Fruit fly (Drosophila melanogaster) whole organism, embryonic: ENCODE measurements around the gene CG11997.
A peak's percentile ranks its signal among the peaks of the same experiment; 100 is the strongest.

Experiments
- BEAF-32 ChIP-seq: fragments of 200-800 bp; sonication (Bioruptor generic); optimal IDR thresholded peaks from 3 replicates; lab custom pipeline; 2017; ENCODE audit warnings: missing biosample characterization, missing genetic modification characterization, mild to moderate bottlenecking, moderate library complexity, missing genetic modification reagents
- Bteb2 ChIP-seq: fragments of 200-800 bp; sonication (Bioruptor generic); optimal IDR thresholded peaks from 2 replicates; lab custom pipeline; 2016; ENCODE audit warnings: missing biosample characterization, missing genetic modification characterization
- C15 ChIP-seq: fragments of 200-800 bp; sonication (Bioruptor generic); IDR thresholded peaks from 3 replicates; pipeline ENCODE4 v1.3.6; 2022; ENCODE audit warnings: missing biosample characterization, missing genetic modification characterization
- CG10431 ChIP-seq: fragments of 200-800 bp; sonication (Bioruptor generic); optimal IDR thresholded peaks from 3 replicates; lab custom pipeline; 2018; ENCODE audit warnings: missing biosample characterization, mild to moderate bottlenecking, missing genetic modification characterization
- CG10959 ChIP-seq: fragments of 200-800 bp; sonication (Bioruptor generic); IDR thresholded peaks from 2 replicates; pipeline ENCODE4 v1.3.6; 2022; ENCODE audit warnings: missing biosample characterization, missing genetic modification characterization
- CG11093 ChIP-seq: fragments of 200-800 bp; sonication (Bioruptor generic); IDR thresholded peaks from 3 replicates; pipeline ENCODE4 v1.3.6; 2022; ENCODE audit warnings: missing biosample characterization, missing genetic modification characterization
- CG13424 ChIP-seq: fragments of 200-800 bp; sonication (Bioruptor generic); optimal IDR thresholded peaks from 2 replicates; lab custom pipeline; 2019; ENCODE audit warnings: missing biosample characterization, mild to moderate bottlenecking, missing genetic modification characterization, moderate library complexity
- CG17186 ChIP-seq: fragments of 200-800 bp; sonication (Bioruptor generic); optimal IDR thresholded peaks from 3 replicates; lab custom pipeline; 2017; ENCODE audit warnings: missing biosample characterization, missing genetic modification reagents, missing genetic modification characterization
- CG18619 ChIP-seq: fragments of 200-800 bp; sonication (Bioruptor generic); optimal IDR thresholded peaks from 3 replicates; lab custom pipeline; 2017; ENCODE audit warnings: missing biosample characterization, mild to moderate bottlenecking, missing genetic modification characterization
- CG2889 ChIP-seq: fragments of 200-800 bp; sonication (Bioruptor generic); IDR thresholded peaks from 3 replicates; pipeline ENCODE4 v1.3.6; 2022; ENCODE audit warnings: missing biosample characterization, missing genetic modification characterization
- CG30020 ChIP-seq: fragments of 200-800 bp; optimal IDR thresholded peaks from 2 replicates; lab custom pipeline; 2019; ENCODE audit warnings: missing biosample characterization, mild to moderate bottlenecking, missing genetic modification characterization, moderate library complexity
- CG31441 ChIP-seq: fragments of 200-800 bp; sonication (Bioruptor generic); IDR thresholded peaks from 2 replicates; pipeline ENCODE4 v1.3.6; 2022; ENCODE audit warnings: missing biosample characterization, missing genetic modification characterization
- CG32772 ChIP-seq: fragments of 200-800 bp; sonication (Bioruptor generic); IDR thresholded peaks from 2 replicates; pipeline ENCODE4 v1.3.6; 2022; ENCODE audit warnings: missing biosample characterization, missing genetic modification characterization
- CG3995 ChIP-seq: fragments of 200-800 bp; sonication (Bioruptor generic); optimal IDR thresholded peaks from 3 replicates; lab custom pipeline; 2016; ENCODE audit warnings: missing biosample characterization, missing genetic modification characterization
- CG5953 ChIP-seq: fragments of 200-800 bp; sonication (Bioruptor generic); IDR thresholded peaks from 2 replicates; pipeline ENCODE4 v1.3.6; 2022; ENCODE audit warnings: missing biosample characterization, missing genetic modification characterization
- CG7786 ChIP-seq: fragments of 200-800 bp; sonication (Bioruptor generic); optimal IDR thresholded peaks from 2 replicates; lab custom pipeline; 2016; ENCODE audit warnings: missing biosample characterization, missing genetic modification characterization
- CG8089 ChIP-seq: fragments of 200-800 bp; sonication (Bioruptor generic); optimal IDR thresholded peaks from 3 replicates; lab custom pipeline; 2016; ENCODE audit warnings: missing biosample characterization, missing genetic modification characterization
- CG9797 ChIP-seq: fragments of 200-800 bp; sonication (Bioruptor generic); optimal IDR thresholded peaks from 3 replicates; lab custom pipeline; 2018; ENCODE audit warnings: missing biosample characterization, mild to moderate bottlenecking, missing genetic modification characterization
- Chrac-16 ChIP-seq: fragments of 200-800 bp; sonication (Bioruptor generic); optimal IDR thresholded peaks from 3 replicates; lab custom pipeline; 2016; ENCODE audit warnings: missing biosample characterization, missing genetic modification characterization
- CkIIα-i1 ChIP-seq: fragments of 200-800 bp; sonication (Bioruptor generic); IDR thresholded peaks from 2 replicates; pipeline ENCODE4 v1.3.6; 2022; ENCODE audit warnings: missing biosample characterization, missing genetic modification characterization
- D19B ChIP-seq: fragments of 200-800 bp; sonication (Bioruptor generic); optimal IDR thresholded peaks from 2 replicates; lab custom pipeline; 2017; ENCODE audit warnings: missing biosample characterization, mild to moderate bottlenecking, missing genetic modification characterization
- Dbx ChIP-seq: fragments of 200-800 bp; sonication (Bioruptor generic); IDR thresholded peaks from 3 replicates; pipeline ENCODE4 v1.3.6; 2022; ENCODE audit warnings: missing biosample characterization, missing genetic modification characterization
- Dfd ChIP-seq, 2 experiments: fragments of >200 bp; optimal IDR thresholded peaks; 2 replicates each; lab custom pipeline; 2017; ENCODE audit warnings: missing biosample characterization in 2 of 2, missing genetic modification characterization in 2 of 2
- Ets65A ChIP-seq: fragments of 200-800 bp; sonication (Bioruptor generic); peaks from one replicate; lab custom pipeline; 2016; ENCODE audit warnings: missing biosample characterization, missing genetic modification characterization
- Lhr ChIP-seq: fragments of 200-800 bp; sonication (Bioruptor generic); optimal IDR thresholded peaks from 3 replicates; lab custom pipeline; 2017; ENCODE audit warnings: mild to moderate bottlenecking, missing biosample characterization, missing genetic modification reagents, missing genetic modification characterization
- Neu2 ChIP-seq: fragments of 200-800 bp; sonication (Bioruptor generic); optimal IDR thresholded peaks from 3 replicates; lab custom pipeline; 2016; ENCODE audit warnings: missing biosample characterization, missing genetic modification characterization, borderline replicate concordance
- Opbp ChIP-seq: fragments of 200-800 bp; sonication (Bioruptor generic); IDR thresholded peaks from 3 replicates; pipeline ENCODE4 v1.3.6; 2022; ENCODE audit warnings: missing biosample characterization, missing genetic modification characterization; ENCODE audit not compliant: partially characterized antibody
- Ssrp ChIP-seq: fragments of 200-800 bp; sonication (Bioruptor generic); optimal IDR thresholded peaks from 2 replicates; lab custom pipeline; 2018; ENCODE audit warnings: missing biosample characterization, mild to moderate bottlenecking, missing genetic modification characterization, moderate library complexity
- Usf ChIP-seq: fragments of 200-800 bp; sonication (Bioruptor generic); optimal IDR thresholded peaks from 2 replicates; lab custom pipeline; 2017; ENCODE audit warnings: missing genotype, missing biosample characterization, missing genetic modification characterization
- Xrp1 ChIP-seq: fragments of 200-800 bp; sonication (Bioruptor generic); IDR thresholded peaks from 2 replicates; pipeline ENCODE4 v1.3.6; 2022; ENCODE audit warnings: missing biosample characterization, missing genetic modification characterization
- ab ChIP-seq: fragments of 200-800 bp; sonication (Bioruptor generic); optimal IDR thresholded peaks from 2 replicates; lab custom pipeline; 2016; ENCODE audit warnings: missing biosample characterization, missing genetic modification characterization
- btn ChIP-seq: fragments of 200-800 bp; sonication (Bioruptor generic); optimal IDR thresholded peaks from 2 replicates; lab custom pipeline; 2016; ENCODE audit warnings: missing biosample characterization, missing genetic modification characterization
- chm ChIP-seq: fragments of 200-800 bp; sonication (Bioruptor generic); IDR thresholded peaks from 2 replicates; pipeline ENCODE4 v1.3.6; 2022; ENCODE audit warnings: missing biosample characterization, missing genetic modification characterization
- ci ChIP-seq: fragments of 200-800 bp; sonication (Bioruptor generic); IDR thresholded peaks from 3 replicates; pipeline ENCODE4 v1.3.6; 2022; ENCODE audit warnings: missing biosample characterization, missing genetic modification characterization
- cwo ChIP-seq: fragments of 200-800 bp; sonication (Bioruptor generic); optimal IDR thresholded peaks from 3 replicates; lab custom pipeline; 2017; ENCODE audit warnings: missing biosample characterization, missing genetic modification characterization, mild to moderate bottlenecking, moderate library complexity, missing genetic modification reagents
- dan ChIP-seq: fragments of 200-800 bp; sonication (Bioruptor generic); IDR thresholded peaks from 2 replicates; pipeline ENCODE4 v1.3.6; 2022; ENCODE audit warnings: missing biosample characterization, missing genetic modification characterization
- dmrt99B ChIP-seq: fragments of 200-800 bp; sonication (Bioruptor generic); optimal IDR thresholded peaks from 2 replicates; lab custom pipeline; 2018; ENCODE audit warnings: missing biosample characterization, mild to moderate bottlenecking, missing genetic modification characterization, moderate library complexity
- dpn ChIP-seq, 2 experiments: fragments of 200-800 bp; sonication (Bioruptor generic); optimal IDR thresholded peaks; 3 replicates each; lab custom pipeline; 2016; ENCODE audit warnings: missing biosample characterization in 2 of 2, missing genetic modification characterization in 2 of 2
- fd3F ChIP-seq: fragments of 200-800 bp; sonication (Bioruptor generic); optimal IDR thresholded peaks from 2 replicates; lab custom pipeline; 2018; ENCODE audit warnings: missing biosample characterization, mild to moderate bottlenecking, missing genetic modification characterization, moderate library complexity
- fd96Cb ChIP-seq: fragments of 200-800 bp; sonication (Bioruptor generic); optimal IDR thresholded peaks from 2 replicates; lab custom pipeline; 2018; ENCODE audit warnings: missing biosample characterization, mild to moderate bottlenecking, missing genetic modification characterization, moderate library complexity
- gfzf ChIP-seq: fragments of 200-800 bp; sonication (Bioruptor generic); optimal IDR thresholded peaks from 2 replicates; lab custom pipeline; 2016; ENCODE audit warnings: missing biosample characterization, mild to moderate bottlenecking, missing genetic modification characterization, moderate library complexity
- gt ChIP-seq: fragments of 200-800 bp; sonication (Bioruptor generic); IDR thresholded peaks from 2 replicates; pipeline ENCODE4 v1.3.6; 2022; ENCODE audit warnings: missing biosample characterization, missing genetic modification characterization
- ind ChIP-seq: fragments of 200-800 bp; sonication (Bioruptor generic); optimal IDR thresholded peaks from 3 replicates; lab custom pipeline; 2016; ENCODE audit warnings: missing biosample characterization, missing genetic modification characterization
- mam ChIP-seq: fragments of 200-800 bp; sonication (Bioruptor generic); optimal IDR thresholded peaks from 3 replicates; lab custom pipeline; 2016; ENCODE audit warnings: missing biosample characterization, missing genetic modification characterization
- nau ChIP-seq: fragments of 200-800 bp; sonication (Bioruptor generic); optimal IDR thresholded peaks from 3 replicates; lab custom pipeline; 2017; ENCODE audit warnings: missing biosample characterization, mild to moderate bottlenecking, missing genetic modification characterization, missing genetic modification reagents
- oc ChIP-seq: fragments of 200-800 bp; sonication (Bioruptor generic); optimal IDR thresholded peaks from 2 replicates; lab custom pipeline; 2018; ENCODE audit warnings: missing biosample characterization, mild to moderate bottlenecking, missing genetic modification characterization, moderate library complexity
- pb ChIP-seq: fragments of 200-800 bp; sonication (Bioruptor generic); optimal IDR thresholded peaks from 3 replicates; lab custom pipeline; 2016; ENCODE audit warnings: missing biosample characterization, missing genetic modification characterization
- prd ChIP-seq, 3 experiments: fragments of >200 bp in 2 of 3; fragments of 200-800 bp in 1 of 3; sonication (Bioruptor generic) in 1 of 3; optimal IDR thresholded peaks in 2 of 3; IDR thresholded peaks in 1 of 3; 2 replicates in 2 of 3; 3 replicates in 1 of 3; pipeline versions ENCODE4 v1.3.6 to Lab custom; 2017 to 2022; ENCODE audit warnings: missing biosample characterization in 1 of 3, missing genetic modification characterization in 1 of 3
- repo ChIP-seq: fragments of 200-800 bp; sonication (Bioruptor generic); optimal IDR thresholded peaks from 2 replicates; lab custom pipeline; 2016; ENCODE audit warnings: missing biosample characterization, missing genetic modification characterization
- scrt ChIP-seq: fragments of 200-800 bp; sonication (Bioruptor generic); optimal IDR thresholded peaks from 2 replicates; lab custom pipeline; 2018; ENCODE audit warnings: missing biosample characterization, mild to moderate bottlenecking, missing genetic modification characterization, moderate library complexity
- slou ChIP-seq: fragments of 200-800 bp; sonication (Bioruptor generic); optimal IDR thresholded peaks from 3 replicates; lab custom pipeline; 2016; ENCODE audit warnings: missing biosample characterization, missing genetic modification characterization

CG11997 gene

dm6 chr3R:9224807-9225206 lies 47.5 kb downstream of the CG11997 start (continued):
- peak; percentile 43 for TF ChIP-seq CG18619 (GFP tag; lab: Kevin White, UChicago)
- TF ChIP-seq nau = no peak
- TF ChIP-seq Xrp1 (GFP tag; lab: Robert Waterston, UW) = peak; percentile 83
- TF ChIP-seq D19B (GFP tag; lab: Kevin White, UChicago) = no peak
- peak; percentile 71 for TF ChIP-seq Chrac-16
- TF ChIP-seq Dfd (GFP tag; optimal IDR thresholded peaks at IDR 0.05; lab: Kevin White, UChicago) = no peak
- no peak for TF ChIP-seq CG17186 (GFP tag; lab: Kevin White, UChicago)
- no peak for TF ChIP-seq Lhr
- TF ChIP-seq Ssrp = peak; percentile 70
- no peak for TF ChIP-seq CkIIα-i1
- no peak for TF ChIP-seq CG9797 (GFP tag; lab: Kevin White, UChicago)
- TF ChIP-seq chm = no peak
- TF ChIP-seq scrt (GFP tag; lab: Kevin White, UChicago) = peak; percentile 38
- peak; percentile 74 for TF ChIP-seq cwo (GFP tag; lab: Kevin White, UChicago)
- TF ChIP-seq Opbp (GFP tag; lab: Robert Waterston, UW) = no peak
- peak; percentile 45; the same call in 1 of the 2 replicates for TF ChIP-seq CG5953 (GFP tag; lab: Robert Waterston, UW)
- TF ChIP-seq CG8089 (GFP tag; lab: Kevin White, UChicago) = peak; percentile 39
- TF ChIP-seq CG10959 (GFP tag; lab: Robert Waterston, UW) = no peak
- peak; percentile 51 for TF ChIP-seq Bteb2 (GFP tag; lab: Kevin White, UChicago)
- peak; percentile 34 for TF ChIP-seq mam (GFP tag; lab: Kevin White, UChicago)
- no peak for TF ChIP-seq CG10431
- peak; percentile 64 for TF ChIP-seq CG32772
- TF ChIP-seq btn = peak; percentile 21
- TF ChIP-seq gt (GFP tag; lab: Robert Waterston, UW) = no peak
- peak; percentile 39 for TF ChIP-seq fd3F (GFP tag; lab: Kevin White, UChicago)
- TF ChIP-seq pb = peak; percentile 27
- TF ChIP-seq dan (GFP tag; lab: Robert Waterston, UW) = no peak
- TF ChIP-seq dmrt99B (tag; lab: Kevin White, UChicago) = peak; percentile 71
- no peak for TF ChIP-seq CG2889 (GFP tag; lab: Robert Waterston, UW)
- TF ChIP-seq oc (tag; lab: Kevin White, UChicago) = peak; percentile 42
- TF ChIP-seq CG31441 = peak; percentile 80
- TF ChIP-seq slou (GFP tag; lab: Kevin White, UChicago) = no peak
- TF ChIP-seq CG13424 (tag; lab: Kevin White, UChicago) = peak; percentile 75
- 0 out of 3 replicates have a peak, but pooled peaks have one; percentile 43 for TF ChIP-seq Dbx
- no peak for TF ChIP-seq CG3995
- no peak for TF ChIP-seq gfzf (GFP tag; lab: Kevin White, UChicago)
- TF ChIP-seq repo (GFP tag; lab: Kevin White, UChicago) = peak; percentile 9
- no peak for TF ChIP-seq prd (optimal IDR thresholded peaks at IDR 0.05; lab: Kevin White, UChicago)
- peak; percentile 83 for TF ChIP-seq prd (GFP tag; IDR thresholded peaks at IDR 0.05; lab: Robert Waterston, UW)
- no peak for TF ChIP-seq Neu2 (GFP tag; lab: Kevin White, UChicago)
- TF ChIP-seq ab (GFP tag; lab: Kevin White, UChicago) = no peak
- TF ChIP-seq CG7786 (GFP tag; lab: Kevin White, UChicago) = peak; percentile 42
- peak; percentile 82 for TF ChIP-seq fd96Cb (tag; lab: Kevin White, UChicago)
- no peak for TF ChIP-seq BEAF-32 (GFP tag; lab: Kevin White, UChicago)
- peak; percentile 41 to 64 for TF ChIP-seq dpn (GFP tag; optimal IDR thresholded peaks at IDR 0.05; lab: Kevin White, UChicago)
- TF ChIP-seq CG11093 (GFP tag; lab: Robert Waterston, UW) = no peak
- peak; percentile 36 for TF ChIP-seq CG30020 (tag; lab: Kevin White, UChicago)
- TF ChIP-seq ind (GFP tag; lab: Kevin White, UChicago) = peak; percentile 79
- TF ChIP-seq Usf = no peak
- peak; percentile 69; the same call in 2 of the 3 replicates for TF ChIP-seq ci (GFP tag; lab: Robert Waterston, UW)
- TF ChIP-seq C15 (GFP tag; lab: Robert Waterston, UW) = no peak
- peak; percentile 91 for TF ChIP-seq Ets65A (GFP tag; lab: Kevin White, UChicago)
